Worm (Caenorhabditis elegans): ENCODE measurements around the gene Y38H6A.3.

DNA sequence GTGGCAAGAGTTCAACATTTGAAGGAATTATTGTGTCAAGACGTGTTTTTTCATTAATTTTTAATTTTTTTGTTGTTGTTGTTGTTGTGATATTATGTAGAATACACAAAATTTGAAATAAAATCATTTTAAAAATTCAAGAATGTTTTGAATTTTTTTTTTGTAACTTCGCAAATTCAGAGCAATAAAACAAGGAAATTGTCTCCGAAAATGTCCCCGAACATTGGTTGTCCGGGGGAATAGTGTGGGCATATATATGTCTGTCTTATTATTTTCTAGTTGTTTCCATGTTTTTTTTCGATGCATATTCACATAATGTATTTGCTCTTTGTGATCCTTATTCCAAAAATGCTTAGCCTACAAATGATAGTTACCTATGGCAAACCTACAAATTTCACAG, 33.5 kb upstream of the Y38H6A.3 start, which contains the start of gene clec-262:
- TF ChIP-seq dao-5 (tag; optimal IDR thresholded peaks at IDR 0.05): no peak
- no peak for TF ChIP-seq him-1 (tag; optimal IDR thresholded peaks at IDR 0.05)
- no peak for TF ChIP-seq W03F9.2 (tag; optimal IDR thresholded peaks at IDR 0.05)

Measured in whole organism, L4/young adult.